Worm (Caenorhabditis elegans) whole organism, midembryonic: Measurements from ENCODE around the gene F41F3.9.

ENCODE experiments used
- T22C8.4 ChIP-seq: fragments of 200-800 bp; sonication (Bioruptor generic); IDR thresholded peaks from 2 replicates; pipeline ENCODE4 v1.3.6; 2022; ENCODE audit warnings: missing genetic modification characterization, missing compliant biosample characterization
- cog-1 ChIP-seq: sonication (generic microtip); optimal IDR thresholded peaks from 2 replicates; lab custom pipeline; 2016; ENCODE audit warnings: missing genetic modification characterization, missing compliant biosample characterization
- flt-1 ChIP-seq: fragments of 200-800 bp; sonication (Bioruptor generic); IDR thresholded peaks from 2 replicates; pipeline ENCODE4 v1.3.6; 2022; ENCODE audit warnings: missing genetic modification characterization, missing compliant biosample characterization
- klf-2 ChIP-seq: fragments of 200-800 bp; sonication (Bioruptor generic); conservative IDR thresholded peaks from 2 replicates; pipeline ENCODE4 v1.3.6; 2022; ENCODE audit warnings: missing genetic modification reagents, missing genetic modification characterization, missing compliant biosample characterization
- med-1 ChIP-seq: sonication (generic microtip); optimal IDR thresholded peaks from 2 replicates; lab custom pipeline; 2017; ENCODE audit warnings: missing genetic modification characterization, mild to moderate bottlenecking, missing compliant biosample characterization, antibody characterized with exemption, missing genetic modification reagents; ENCODE audit not compliant: insufficient read depth
- ref-1 ChIP-seq: fragments of 200-800 bp; sonication (Bioruptor generic); conservative IDR thresholded peaks from 2 replicates; pipeline ENCODE4 v1.3.6; 2022; ENCODE audit warnings: missing genetic modification reagents, missing genetic modification characterization, missing compliant biosample characterization
- tab-1 ChIP-seq: fragments of 200-800 bp; sonication (Bioruptor generic); IDR thresholded peaks from 2 replicates; pipeline ENCODE4 v1.3.6; 2022; ENCODE audit warnings: missing genetic modification characterization, missing compliant biosample characterization
- ztf-23 ChIP-seq: fragments of 200-800 bp; sonication (Bioruptor generic); IDR thresholded peaks from 2 replicates; pipeline ENCODE4 v1.3.6; 2022; ENCODE audit warnings: missing genetic modification reagents, missing genetic modification characterization, missing compliant biosample characterization
- ztf-29 ChIP-seq: fragments of 200-800 bp; sonication (Bioruptor generic); IDR thresholded peaks from 2 replicates; pipeline ENCODE4 v1.3.6; 2022; ENCODE audit warnings: missing genetic modification reagents, missing genetic modification characterization, missing compliant biosample characterization

Gene F41F3.9

ce11 chrV:4681670-4682069 lies 26.4 kb downstream of the F41F3.9 start, which contains the start of gene K03B4.4:
Gene K03B4.4, plus strand, starts transcription at chrV:4681970.
- no peak for TF ChIP-seq ztf-29 (GFP tag; lab: Robert Waterston, UW)
- no peak for TF ChIP-seq flt-1
- TF ChIP-seq T22C8.4 (GFP tag; lab: Robert Waterston, UW): no peak
- TF ChIP-seq med-1 (GFP tag; lab: Kevin White, UChicago): no peak
- TF ChIP-seq cog-1 (tag; lab: Kevin White, UChicago): no peak
- TF ChIP-seq tab-1 (GFP tag; lab: Robert Waterston, UW): no peak
- no peak for TF ChIP-seq ztf-23 (GFP tag; lab: Robert Waterston, UW)
- no peak for TF ChIP-seq ref-1 (GFP tag; lab: Robert Waterston, UW)
- TF ChIP-seq klf-2 (GFP tag; lab: Robert Waterston, UW): no peak

DNA sequence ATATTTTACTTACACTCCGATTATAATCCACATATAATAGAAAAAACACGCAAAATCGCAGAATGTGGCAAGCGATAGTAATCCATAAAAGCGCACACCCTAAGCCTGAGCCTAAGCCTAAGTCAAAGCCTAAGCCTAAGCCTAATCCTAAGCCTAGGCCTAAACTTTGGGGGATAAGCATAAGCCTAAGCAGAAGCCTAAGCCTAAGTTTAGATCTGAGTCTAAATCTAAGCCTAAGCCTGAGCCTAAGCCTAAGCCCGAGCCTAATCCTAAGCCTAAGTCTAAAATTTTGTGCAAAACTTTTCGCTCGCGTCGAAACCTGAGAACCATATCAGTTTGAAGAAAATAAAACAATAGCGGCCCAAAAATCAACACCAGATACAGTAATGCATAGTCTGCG lies 28.9 kb downstream of the F41F3.9 start:
- TF ChIP-seq ztf-29 (GFP tag; lab: Robert Waterston, UW) (no peak), klf-2 (GFP tag; lab: Robert Waterston, UW) (no peak), cog-1 (tag; lab: Kevin White, UChicago) (no peak), med-1 (GFP tag; lab: Kevin White, UChicago) (no peak), ref-1 (GFP tag; lab: Robert Waterston, UW) (no peak), ztf-23 (GFP tag; lab: Robert Waterston, UW) (no peak)

DNA sequence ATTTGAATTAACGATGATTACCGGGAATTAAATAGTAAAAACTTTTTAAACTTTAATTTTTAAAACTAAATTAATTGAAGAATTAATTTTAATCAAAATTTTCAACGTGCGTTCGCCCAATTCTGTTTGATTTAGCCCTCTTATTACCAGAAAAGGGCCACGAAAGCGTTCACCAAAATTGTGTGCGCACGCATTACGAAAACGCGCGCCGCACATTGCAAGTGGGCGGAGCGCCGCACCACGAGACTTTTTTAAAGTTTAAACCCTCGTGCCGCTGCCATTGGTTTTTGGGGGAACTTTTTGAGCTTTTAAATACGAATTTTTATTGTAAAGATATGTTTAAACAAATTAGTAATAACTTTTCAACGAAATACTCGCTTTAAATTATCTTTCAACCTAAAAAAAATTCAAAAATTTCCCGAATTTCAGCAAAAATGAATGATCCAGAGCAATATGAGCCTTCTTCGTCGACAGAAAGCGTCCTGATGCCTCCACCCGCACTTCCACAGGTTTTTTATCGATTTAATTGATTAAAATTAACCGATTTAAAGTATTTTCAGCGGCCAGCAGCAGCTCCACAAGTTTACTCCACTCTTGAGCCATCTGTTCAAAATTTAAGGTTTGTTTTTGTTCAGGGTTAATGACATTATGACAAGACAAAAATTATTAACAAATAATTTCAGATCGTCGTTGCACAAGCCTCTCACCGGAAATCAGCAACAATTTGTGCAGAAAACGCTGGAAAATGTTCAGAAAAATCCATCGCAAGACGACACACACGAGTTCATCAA lies 31.6 kb downstream of the F41F3.9 start, which contains the start of gene taf-10:
TSS of gene taf-10 (plus strand) at position 424 of the 791 bp plus-strand sequence.
- TF ChIP-seq T22C8.4 (GFP tag; lab: Robert Waterston, UW) (no peak), ref-1 (GFP tag; lab: Robert Waterston, UW) (no peak), flt-1 (no peak), tab-1 (GFP tag; lab: Robert Waterston, UW) (no peak), med-1 (GFP tag; lab: Kevin White, UChicago) (no peak), ztf-29 (GFP tag; lab: Robert Waterston, UW) (no peak), cog-1 (tag; lab: Kevin White, UChicago) (no peak), klf-2 (GFP tag; lab: Robert Waterston, UW) (no peak), ztf-23 (GFP tag; lab: Robert Waterston, UW) (no peak)

DNA sequence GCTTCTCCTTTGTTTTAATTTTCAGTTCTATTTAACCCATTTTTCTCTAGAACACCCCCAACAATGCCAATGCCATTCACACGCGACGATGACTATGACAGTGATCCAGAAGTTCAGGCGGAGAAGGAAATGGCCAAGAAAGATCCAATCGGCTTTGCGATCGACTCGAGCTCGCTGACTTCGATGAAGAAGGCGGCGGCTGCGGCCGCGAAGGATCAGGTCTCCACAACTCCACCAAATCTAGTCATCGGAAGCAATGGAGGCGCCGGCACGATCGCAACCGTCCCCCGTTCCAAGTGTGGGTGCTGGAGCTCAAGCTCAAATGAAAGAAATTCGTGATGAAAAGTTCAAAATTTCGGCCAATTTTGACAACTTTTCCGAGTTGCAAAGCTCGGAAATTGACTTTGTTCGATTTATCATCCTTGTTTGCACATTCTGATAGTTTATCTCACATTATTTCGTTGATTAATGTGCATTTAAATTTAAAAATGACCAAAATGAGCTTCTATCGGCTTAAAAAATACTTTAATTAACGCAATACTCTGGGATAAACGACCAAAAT lies 32.8 kb downstream of the F41F3.9 start, which contains the start of gene K03B4.2:
TSS of gene K03B4.2 (plus strand) at position 51 of the 562 bp plus-strand sequence.
- no peak for TF ChIP-seq cog-1 (tag; lab: Kevin White, UChicago)
- TF ChIP-seq flt-1: no peak
- TF ChIP-seq ztf-29 (GFP tag; lab: Robert Waterston, UW): no peak
- no peak for TF ChIP-seq ref-1 (GFP tag; lab: Robert Waterston, UW)
- TF ChIP-seq ztf-23 (GFP tag; lab: Robert Waterston, UW): no peak
- no peak for TF ChIP-seq tab-1 (GFP tag; lab: Robert Waterston, UW)
- TF ChIP-seq klf-2 (GFP tag; lab: Robert Waterston, UW): no peak

ce11 chrV:4689234-4689633 lies 34.0 kb downstream of the F41F3.9 start, which contains the start of gene K03B4.1:
Gene K03B4.1, plus strand, starts transcription at chrV:4689330.
- TF ChIP-seq T22C8.4 (GFP tag; lab: Robert Waterston, UW) (no peak), flt-1 (no peak)

DNA sequence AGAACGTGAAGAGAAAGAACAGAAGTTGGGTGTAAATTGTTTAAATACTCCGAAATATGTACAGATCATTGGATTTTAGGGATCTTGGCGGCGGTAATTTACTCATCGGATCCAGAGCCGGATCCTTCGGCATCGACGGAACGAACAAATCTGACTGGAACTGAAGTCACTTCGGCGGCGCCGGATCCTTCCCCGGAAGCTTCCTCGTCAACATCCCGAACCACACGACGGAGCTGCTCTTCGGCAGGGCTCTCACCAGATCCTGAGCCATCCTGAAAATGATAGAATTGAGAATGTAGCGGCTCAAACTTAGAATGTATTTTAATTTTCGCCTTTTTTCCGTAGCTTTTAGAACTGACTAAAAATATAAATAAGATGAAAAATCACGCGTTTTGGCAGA lies 36.4 kb downstream of the F41F3.9 start:
- TF ChIP-seq flt-1 (no peak), med-1 (GFP tag; lab: Kevin White, UChicago) (no peak), tab-1 (GFP tag; lab: Robert Waterston, UW) (no peak), cog-1 (tag; lab: Kevin White, UChicago) (no peak), ztf-23 (GFP tag; lab: Robert Waterston, UW) (no peak), klf-2 (GFP tag; lab: Robert Waterston, UW) (no peak), ztf-29 (GFP tag; lab: Robert Waterston, UW) (no peak), ref-1 (GFP tag; lab: Robert Waterston, UW) (no peak), T22C8.4 (GFP tag; lab: Robert Waterston, UW) (no peak)

DNA sequence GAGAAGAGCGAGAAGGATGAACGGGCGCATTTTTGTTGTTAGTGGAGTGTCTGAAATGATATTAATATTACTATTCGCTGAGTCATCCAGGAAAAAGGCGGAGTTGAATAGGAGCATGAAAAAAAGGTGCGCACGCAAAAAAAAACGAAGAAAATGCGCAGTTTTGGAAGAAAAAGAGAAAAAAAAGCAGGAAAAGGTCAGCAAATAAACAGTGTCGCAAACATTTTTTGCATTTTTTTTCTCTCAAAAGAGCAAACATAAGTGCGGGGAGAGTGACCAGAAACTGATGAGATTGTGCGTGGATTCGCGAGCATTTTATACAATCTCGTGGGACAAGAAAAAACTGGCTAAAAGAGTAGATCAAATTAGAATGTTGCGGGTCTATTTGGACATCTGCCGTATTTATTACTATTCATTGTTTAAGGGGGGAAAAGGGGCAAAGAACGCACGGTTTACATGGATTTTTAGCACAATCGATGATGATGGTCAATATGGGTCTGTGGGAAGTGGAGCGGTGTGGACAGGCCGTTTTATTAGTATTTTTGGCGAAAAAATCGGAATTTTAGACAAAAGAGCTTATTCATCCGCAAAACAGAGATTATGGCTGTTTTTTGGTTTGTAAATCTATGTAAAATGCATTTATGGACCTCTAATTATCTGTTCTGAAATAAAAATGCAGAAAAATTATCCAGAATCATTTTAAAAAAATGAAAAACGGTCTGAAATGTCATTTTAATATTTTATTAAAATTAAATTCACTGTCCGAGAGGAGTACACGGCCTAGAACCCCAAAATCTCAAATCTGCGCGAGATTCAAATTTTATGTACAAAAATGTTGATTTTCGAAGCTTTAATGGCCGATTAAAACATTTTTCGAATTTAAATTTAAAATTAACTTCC lies 37.4 kb downstream of the F41F3.9 start, which contains the start of gene cpg-8:
TSS of gene cpg-8 (minus strand) at position 51 of the 900 bp plus-strand sequence.
- no peak for TF ChIP-seq klf-2 (GFP tag; lab: Robert Waterston, UW)
- no peak for TF ChIP-seq ref-1 (GFP tag; lab: Robert Waterston, UW)
- no peak for TF ChIP-seq cog-1 (tag; lab: Kevin White, UChicago)
- TF ChIP-seq T22C8.4 (GFP tag; lab: Robert Waterston, UW): no peak
- TF ChIP-seq tab-1 (GFP tag; lab: Robert Waterston, UW): no peak
- no peak for TF ChIP-seq med-1 (GFP tag; lab: Kevin White, UChicago)
- TF ChIP-seq flt-1: no peak

DNA sequence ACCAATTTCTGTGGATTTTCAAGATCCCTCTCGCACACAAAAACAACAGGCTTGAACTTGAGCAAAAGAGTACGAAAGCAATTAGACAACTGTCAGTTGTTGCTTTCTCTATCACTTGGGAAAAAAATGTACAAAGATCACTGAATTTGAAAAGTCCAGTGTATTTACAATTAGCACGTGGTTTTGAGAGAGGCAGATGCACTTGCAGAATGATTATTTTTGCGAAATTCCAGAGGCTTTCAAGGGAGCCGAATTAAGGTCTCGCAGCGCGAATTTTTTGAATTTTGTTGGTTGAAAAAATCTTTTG lies 38.0 kb downstream of the F41F3.9 start:
- TF ChIP-seq flt-1: no peak
- no peak for TF ChIP-seq ztf-23 (GFP tag; lab: Robert Waterston, UW)
- TF ChIP-seq med-1 (GFP tag; lab: Kevin White, UChicago): no peak
- no peak for TF ChIP-seq T22C8.4 (GFP tag; lab: Robert Waterston, UW)
- no peak for TF ChIP-seq cog-1 (tag; lab: Kevin White, UChicago)
- TF ChIP-seq ref-1 (GFP tag; lab: Robert Waterston, UW): no peak
- no peak for TF ChIP-seq klf-2 (GFP tag; lab: Robert Waterston, UW)
- TF ChIP-seq tab-1 (GFP tag; lab: Robert Waterston, UW): no peak
- TF ChIP-seq ztf-29 (GFP tag; lab: Robert Waterston, UW): no peak
